Worm (Caenorhabditis elegans) whole organism, L1 larva: ENCODE results near the gene R02F11.2.

Experiments used
- C04F5.9 ChIP-seq: sonication (generic microtip); optimal IDR thresholded peaks from 2 replicates; lab custom pipeline; 2016; ENCODE audit warnings: missing genetic modification characterization, missing compliant biosample characterization
- C34B4.2 ChIP-seq: sonication (generic microtip); optimal IDR thresholded peaks from 2 replicates; lab custom pipeline; 2017; ENCODE audit warnings: mild to moderate bottlenecking, missing genetic modification characterization, missing compliant biosample characterization
- Y116A8C.19 ChIP-seq: sonication (generic microtip); optimal IDR thresholded peaks from 2 replicates; lab custom pipeline; 2016; ENCODE audit warnings: missing compliant biosample characterization, missing genetic modification characterization, borderline replicate concordance
- ama-1 ChIP-seq: fragments of 150-350 bp; optimal IDR thresholded peaks from 2 replicates; lab custom pipeline; 2014
- blmp-1 ChIP-seq: fragments of 150-350 bp; optimal IDR thresholded peaks from 2 replicates; lab custom pipeline; 2014; ENCODE audit warnings: missing biosample characterization, missing genetic modification characterization
- ceh-63 ChIP-seq: fragments of 200-800 bp; sonication (Bioruptor generic); optimal IDR thresholded peaks from 2 replicates; lab custom pipeline; 2018; ENCODE audit warnings: mild to moderate bottlenecking, missing genetic modification characterization, missing compliant biosample characterization
- ceh-8 ChIP-seq: fragments of 200-800 bp; sonication (Bioruptor generic); optimal IDR thresholded peaks from 2 replicates; lab custom pipeline; 2018; ENCODE audit warnings: mild to moderate bottlenecking, missing genetic modification characterization, moderate library complexity, missing compliant biosample characterization
- ceh-90 ChIP-seq: sonication (generic microtip); optimal IDR thresholded peaks from 2 replicates; lab custom pipeline; 2016; ENCODE audit warnings: missing genetic modification characterization, missing compliant biosample characterization
- ces-1 ChIP-seq: fragments of 150-350 bp; optimal IDR thresholded peaks from 2 replicates; lab custom pipeline; 2014; ENCODE audit warnings: missing biosample characterization, missing genetic modification reagents, missing genetic modification characterization
- dpl-1 ChIP-seq, 3 experiments: fragments of 150-350 bp in 2 of 3; sonication (generic microtip) in 1 of 3; optimal IDR thresholded peaks; 2 replicates each; lab custom pipeline; 2014 to 2017; ENCODE audit warnings: missing biosample characterization in 3 of 3, missing genetic modification characterization in 3 of 3, missing genetic modification reagents in 3 of 3
- dsc-1 ChIP-seq: sonication (generic microtip); optimal IDR thresholded peaks from 2 replicates; lab custom pipeline; 2016; ENCODE audit warnings: mild to moderate bottlenecking, missing genetic modification characterization, missing compliant biosample characterization
- egl-13 ChIP-seq: sonication (generic microtip); optimal IDR thresholded peaks from 2 replicates; lab custom pipeline; 2016; ENCODE audit warnings: missing genotype, missing genetic modification reagents, missing genetic modification characterization, missing compliant biosample characterization
- egl-27 ChIP-seq, 2 experiments: fragments of 150-350 bp in 1 of 2; sonication (generic microtip); optimal IDR thresholded peaks; 3 replicates each; lab custom pipeline; 2017 to 2018; ENCODE audit warnings: missing biosample characterization in 2 of 2, missing genetic modification characterization in 2 of 2, missing genetic modification reagents in 2 of 2
- elt-3 ChIP-seq, 6 experiments: fragments of 150-350 bp in 1 of 6; sonication (generic microtip); optimal IDR thresholded peaks; 2 replicates each; lab custom pipeline; 2017 to 2018; ENCODE audit warnings: missing biosample characterization in 6 of 6, missing genetic modification characterization in 6 of 6, inconsistent platforms in 1 of 6
- ets-5 ChIP-seq: fragments of 200-800 bp; sonication (Bioruptor generic); IDR thresholded peaks from 2 replicates; pipeline ENCODE4 v1.3.6; 2022; ENCODE audit warnings: missing genetic modification characterization, missing compliant biosample characterization
- fkh-4 ChIP-seq: sonication (generic microtip); optimal IDR thresholded peaks from 2 replicates; lab custom pipeline; 2016; ENCODE audit warnings: missing compliant biosample characterization, missing genetic modification characterization, borderline replicate concordance
- fos-1 ChIP-seq: fragments of 150-350 bp; optimal IDR thresholded peaks from 2 replicates; lab custom pipeline; 2014; ENCODE audit warnings: missing biosample characterization, missing genetic modification characterization
- hpl-2 ChIP-seq: fragments of 150-350 bp; optimal IDR thresholded peaks from 2 replicates; lab custom pipeline; 2014; ENCODE audit warnings: missing biosample characterization, missing genetic modification reagents, missing genetic modification characterization
- irx-1 ChIP-seq: sonication (generic microtip); optimal IDR thresholded peaks from 2 replicates; lab custom pipeline; 2016; ENCODE audit warnings: missing genetic modification characterization, missing compliant biosample characterization
- isw-1 ChIP-seq: fragments of 200-800 bp; sonication (Bioruptor generic); IDR thresholded peaks from 2 replicates; pipeline ENCODE4 v1.3.6; 2022; ENCODE audit warnings: missing genetic modification characterization, missing compliant biosample characterization
- jun-1 ChIP-seq: fragments of 150-350 bp; optimal IDR thresholded peaks from 2 replicates; lab custom pipeline; 2014; ENCODE audit warnings: missing biosample characterization, missing genetic modification reagents, missing genetic modification characterization
- lin-13 ChIP-seq: fragments of 150-350 bp; optimal IDR thresholded peaks from 2 replicates; lab custom pipeline; 2014; ENCODE audit warnings: missing biosample characterization, missing genetic modification reagents, missing genetic modification characterization
- lin-14 ChIP-seq: fragments of 200-800 bp; sonication (Bioruptor generic); optimal IDR thresholded peaks from 2 replicates; lab custom pipeline; 2018; ENCODE audit warnings: mild to moderate bottlenecking, missing genetic modification characterization, moderate library complexity, missing compliant biosample characterization
- lin-35 ChIP-seq, 2 experiments: fragments of 150-350 bp; optimal IDR thresholded peaks; 2 replicates each; lab custom pipeline; 2014; ENCODE audit warnings: missing biosample characterization in 2 of 2, missing genetic modification characterization in 2 of 2, missing genetic modification reagents in 2 of 2
- lin-39 ChIP-seq: fragments of 150-350 bp; optimal IDR thresholded peaks from 2 replicates; lab custom pipeline; 2014; ENCODE audit warnings: missing biosample characterization, missing genetic modification reagents, missing genetic modification characterization
- lir-3 ChIP-seq: sonication (generic microtip); optimal IDR thresholded peaks from 2 replicates; lab custom pipeline; 2016; ENCODE audit warnings: mild to moderate bottlenecking, missing genetic modification characterization, moderate library complexity, missing compliant biosample characterization; ENCODE audit not compliant: poor library complexity
- mdl-1 ChIP-seq, 2 experiments: fragments of 150-350 bp; optimal IDR thresholded peaks; 2 replicates each; lab custom pipeline; 2014 to 2017; ENCODE audit warnings: missing biosample characterization in 2 of 2, missing genetic modification characterization in 2 of 2, inconsistent platforms in 1 of 2
- mef-2 ChIP-seq: fragments of 150-350 bp; optimal IDR thresholded peaks from 2 replicates; lab custom pipeline; 2014; ENCODE audit warnings: missing biosample characterization, missing genetic modification characterization
- nhr-11 ChIP-seq: fragments of 150-350 bp; optimal IDR thresholded peaks from 2 replicates; lab custom pipeline; 2014; ENCODE audit warnings: missing biosample characterization, missing genetic modification characterization
- nhr-19 ChIP-seq: fragments of 200-800 bp; sonication (Bioruptor generic); conservative IDR thresholded peaks from 2 replicates; pipeline ENCODE4 v1.3.6; 2022; ENCODE audit warnings: missing genetic modification characterization, missing compliant biosample characterization
- nhr-47 ChIP-seq: sonication (generic microtip); optimal IDR thresholded peaks from 2 replicates; lab custom pipeline; 2016; ENCODE audit warnings: mild to moderate bottlenecking, missing genetic modification characterization, moderate library complexity, missing compliant biosample characterization
- nhr-77 ChIP-seq: fragments of 150-350 bp; optimal IDR thresholded peaks from 2 replicates; lab custom pipeline; 2014; ENCODE audit warnings: missing biosample characterization, missing genetic modification characterization
- nhr-84 ChIP-seq: sonication (generic microtip); optimal IDR thresholded peaks from 2 replicates; lab custom pipeline; 2017; ENCODE audit warnings: missing biosample characterization, missing genetic modification characterization
- nhr-90 ChIP-seq: sonication (generic microtip); optimal IDR thresholded peaks from 2 replicates; lab custom pipeline; 2016; ENCODE audit warnings: mild to moderate bottlenecking, missing genetic modification characterization, missing compliant biosample characterization; ENCODE audit not compliant: poor library complexity
- pag-3 ChIP-seq: sonication (generic microtip); optimal IDR thresholded peaks from 2 replicates; lab custom pipeline; 2017; ENCODE audit warnings: missing genetic modification characterization, mild to moderate bottlenecking, missing compliant biosample characterization, antibody characterized with exemption, borderline replicate concordance; ENCODE audit not compliant: insufficient read depth
- pax-3 ChIP-seq: fragments of 200-800 bp; sonication (Bioruptor generic); optimal IDR thresholded peaks from 2 replicates; lab custom pipeline; 2018; ENCODE audit warnings: mild to moderate bottlenecking, missing genetic modification characterization, moderate library complexity, missing compliant biosample characterization
- pqm-1 ChIP-seq: sonication (generic microtip); optimal IDR thresholded peaks from 3 replicates; lab custom pipeline; 2017; ENCODE audit warnings: missing biosample characterization, missing genetic modification characterization
- rnt-1 ChIP-seq: sonication (generic microtip); optimal IDR thresholded peaks from 2 replicates; lab custom pipeline; 2016; ENCODE audit warnings: mild to moderate bottlenecking, missing genetic modification characterization, moderate library complexity, missing compliant biosample characterization
- snpc-4 ChIP-seq: fragments of 150-350 bp; optimal IDR thresholded peaks from 2 replicates; lab custom pipeline; 2014; ENCODE audit warnings: missing biosample characterization, missing genetic modification characterization
- snu-23 ChIP-seq: sonication (generic microtip); optimal IDR thresholded peaks from 2 replicates; lab custom pipeline; 2016; ENCODE audit warnings: missing genetic modification characterization, missing compliant biosample characterization
- swsn-7 ChIP-seq: sonication (generic microtip); optimal IDR thresholded peaks from 2 replicates; lab custom pipeline; 2016; ENCODE audit warnings: missing genetic modification characterization, missing compliant biosample characterization
- tbx-2 ChIP-seq: sonication (generic microtip); optimal IDR thresholded peaks from 2 replicates; lab custom pipeline; 2016; ENCODE audit warnings: missing genetic modification characterization, missing compliant biosample characterization
- tlp-1 ChIP-seq: fragments of 150-350 bp; optimal IDR thresholded peaks from 2 replicates; lab custom pipeline; 2014; ENCODE audit warnings: missing biosample characterization, missing genetic modification characterization
- unc-130 ChIP-seq: fragments of 150-350 bp; optimal IDR thresholded peaks from 2 replicates; lab custom pipeline; 2017; ENCODE audit warnings: missing biosample characterization, missing genetic modification characterization, inconsistent platforms
- unc-30 ChIP-seq: sonication (generic microtip); optimal IDR thresholded peaks from 2 replicates; lab custom pipeline; 2017; ENCODE audit warnings: missing biosample characterization, missing genetic modification characterization
- unc-86 ChIP-seq: sonication (generic microtip); optimal IDR thresholded peaks from 2 replicates; lab custom pipeline; 2016; ENCODE audit warnings: missing genetic modification characterization, missing compliant biosample characterization
- unc-98 ChIP-seq: fragments of 200-800 bp; sonication (Bioruptor generic); IDR thresholded peaks from 2 replicates; pipeline ENCODE4 v1.3.6; 2022; ENCODE audit warnings: missing genetic modification characterization, missing compliant biosample characterization
- xbp-1 ChIP-seq: sonication (generic microtip); optimal IDR thresholded peaks from 2 replicates; lab custom pipeline; 2016; ENCODE audit warnings: missing genetic modification characterization, missing compliant biosample characterization
- zag-1 ChIP-seq: fragments of 150-350 bp; optimal IDR thresholded peaks from 2 replicates; lab custom pipeline; 2014; ENCODE audit warnings: missing biosample characterization, missing genetic modification characterization
- zip-4 ChIP-seq: fragments of 200-800 bp; sonication (Bioruptor generic); optimal IDR thresholded peaks from 2 replicates; lab custom pipeline; 2018; ENCODE audit warnings: mild to moderate bottlenecking, missing genetic modification characterization, moderate library complexity, missing compliant biosample characterization
- ztf-11 ChIP-seq, 2 experiments: sonication (generic microtip); optimal IDR thresholded peaks; 2 replicates each; lab custom pipeline; 2016 to 2017; ENCODE audit warnings: missing genetic modification characterization in 2 of 2, missing biosample characterization in 1 of 2, missing compliant biosample characterization in 1 of 2
- ztf-4 ChIP-seq: fragments of 150-350 bp; optimal IDR thresholded peaks from 2 replicates; lab custom pipeline; 2014; ENCODE audit warnings: missing biosample characterization, missing genetic modification characterization

R02F11.2 gene

DNA sequence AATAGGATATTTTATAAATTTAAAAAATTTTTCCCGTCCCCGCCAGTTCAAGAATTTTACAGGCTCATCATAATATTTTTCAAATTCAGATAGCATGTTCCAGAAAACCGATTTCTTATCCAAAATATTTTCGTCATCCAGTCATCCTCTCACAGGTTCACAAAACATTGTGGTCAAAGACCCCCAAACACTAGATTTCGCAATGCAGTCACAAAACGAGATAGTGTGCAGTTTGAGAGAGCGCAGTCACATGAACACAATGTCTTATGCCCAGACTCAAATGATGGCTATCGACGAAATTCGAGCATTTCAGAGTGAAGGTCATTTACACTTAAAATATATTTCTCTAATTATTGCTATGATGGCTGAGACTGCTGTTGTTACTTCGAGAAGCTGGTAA is 50.2 kb downstream of the R02F11.2 start, which contains the start of gene abhd-5.2 (continued):
- TF ChIP-seq dpl-1 (GFP tag; optimal IDR thresholded peaks at IDR 0.05; lab: Kevin White, UChicago) (peak; percentile 35 to 52 (median 38)), nhr-47 (tag; lab: Kevin White, UChicago) (peak; percentile 50), snpc-4 (peak; percentile 20), lin-39 (tag; lab: Kevin White, UChicago) (no peak), irx-1 (tag; lab: Kevin White, UChicago) (no peak), rnt-1 (peak; percentile 53), mef-2 (no peak), tbx-2 (tag; lab: Kevin White, UChicago) (peak; percentile 35), fos-1 (tag; lab: Kevin White, UChicago) (no peak), unc-86 (tag; lab: Kevin White, UChicago) (peak; percentile 15), isw-1 (GFP tag; lab: Robert Waterston, UW) (peak; percentile 39), tlp-1 (tag; lab: Kevin White, UChicago) (no peak), jun-1 (peak; percentile 32), C04F5.9 (tag; lab: Kevin White, UChicago) (no peak), lin-35 (GFP tag; optimal IDR thresholded peaks at IDR 0.05; lab: Kevin White, UChicago) (peak; percentile 46 to 76), zag-1 (no peak), lir-3 (no peak), ceh-90 (tag; lab: Kevin White, UChicago) (no peak), snu-23 (GFP tag; lab: Kevin White, UChicago) (peak; percentile 78), ets-5 (GFP tag; lab: Robert Waterston, UW) (no peak), Y116A8C.19 (tag; lab: Kevin White, UChicago) (no peak), lin-14 (GFP tag; lab: Kevin White, UChicago) (peak; percentile 89), ceh-63 (GFP tag; lab: Kevin White, UChicago) (no peak), fkh-4 (tag; lab: Kevin White, UChicago) (no peak), xbp-1 (peak; percentile 14), unc-130 (tag; lab: Kevin White, UChicago) (peak; percentile 14), dsc-1 (tag; lab: Kevin White, UChicago) (peak; percentile 7), elt-3 (tag; optimal IDR thresholded peaks at IDR 0.05; lab: Kevin White, UChicago) (peak in 1 of 6 experiments; percentile 27), blmp-1 (tag; lab: Kevin White, UChicago) (no peak), nhr-11 (peak; percentile 43), zip-4 (peak; percentile 97), C34B4.2 (tag; lab: Kevin White, UChicago) (no peak), egl-13 (tag; lab: Kevin White, UChicago) (no peak), mdl-1 (tag; optimal IDR thresholded peaks at IDR 0.05; lab: Kevin White, UChicago) (peak in 1 of 2 experiments; percentile 59), pqm-1 (tag; lab: Kevin White, UChicago) (no peak), pax-3 (tag; lab: Kevin White, UChicago) (no peak), egl-27 (tag; optimal IDR thresholded peaks at IDR 0.05; lab: Kevin White, UChicago) (no peak), ceh-8 (GFP tag; lab: Kevin White, UChicago) (no peak), hpl-2 (GFP tag; lab: Kevin White, UChicago) (no peak), swsn-7 (tag; lab: Kevin White, UChicago) (peak; percentile 32), nhr-77 (tag; lab: Kevin White, UChicago) (no peak), nhr-84 (tag; lab: Kevin White, UChicago) (peak; percentile 93), ama-1 (lab: Kevin White, UChicago) (no peak), nhr-19 (GFP tag; lab: Robert Waterston, UW) (no peak; the same call in 1 of the 2 replicates), ztf-11 (tag; optimal IDR thresholded peaks at IDR 0.05; lab: Kevin White, UChicago) (no peak), unc-30 (tag; lab: Kevin White, UChicago) (no peak), ces-1 (GFP tag; lab: Kevin White, UChicago) (no peak), unc-98 (GFP tag; lab: Robert Waterston, UW) (no peak), nhr-90 (tag; lab: Kevin White, UChicago) (peak; percentile 21), ztf-4 (tag; lab: Kevin White, UChicago) (no peak), lin-13 (GFP tag; lab: Kevin White, UChicago) (no peak), pag-3 (tag; lab: Kevin White, UChicago) (no peak)
